Worm (Caenorhabditis elegans) whole organism, L2 larva: Measurements from ENCODE around the gene dpy-18.
A peak's percentile ranks its signal among the peaks of the same experiment; 100 is the strongest.

ENCODE experiments used
- C34F6.9 ChIP-seq: fragments of 150-350 bp; optimal IDR thresholded peaks from 2 replicates; lab custom pipeline; 2014; ENCODE audit warnings: missing biosample characterization, missing genetic modification characterization
- F13H6.1 ChIP-seq: sonication (generic microtip); optimal IDR thresholded peaks from 2 replicates; lab custom pipeline; 2016; ENCODE audit warnings: missing genetic modification characterization, missing compliant biosample characterization
- R02D3.7 ChIP-seq: fragments of 150-350 bp; optimal IDR thresholded peaks from 2 replicates; lab custom pipeline; 2014; ENCODE audit warnings: missing biosample characterization, missing genetic modification characterization
- Y55F3AM.14 ChIP-seq: fragments of 200-800 bp; sonication (Bioruptor generic); optimal IDR thresholded peaks from 2 replicates; lab custom pipeline; 2018; ENCODE audit warnings: mild to moderate bottlenecking, missing genetic modification characterization, missing compliant biosample characterization
- ZK546.5 ChIP-seq: sonication (generic microtip); optimal IDR thresholded peaks from 2 replicates; lab custom pipeline; 2017; ENCODE audit warnings: missing biosample characterization, missing genetic modification characterization
- alr-1 ChIP-seq: fragments of 150-350 bp; optimal IDR thresholded peaks from 2 replicates; lab custom pipeline; 2014; ENCODE audit warnings: missing biosample characterization, missing genetic modification characterization
- aly-2 ChIP-seq: fragments of 150-350 bp; optimal IDR thresholded peaks from 2 replicates; lab custom pipeline; 2014; ENCODE audit warnings: missing biosample characterization, missing genetic modification characterization
- ceh-82 ChIP-seq: fragments of 150-350 bp; optimal IDR thresholded peaks from 2 replicates; lab custom pipeline; 2014; ENCODE audit warnings: missing biosample characterization, missing genetic modification characterization
- crh-2 ChIP-seq: sonication (generic microtip); optimal IDR thresholded peaks from 2 replicates; lab custom pipeline; 2017; ENCODE audit warnings: missing biosample characterization, missing genetic modification characterization
- dmd-4 ChIP-seq: sonication (generic microtip); optimal IDR thresholded peaks from 2 replicates; lab custom pipeline; 2017; ENCODE audit warnings: missing biosample characterization, missing genetic modification characterization
- elt-1 ChIP-seq: fragments of 150-350 bp; optimal IDR thresholded peaks from 2 replicates; lab custom pipeline; 2014; ENCODE audit warnings: missing biosample characterization, missing genetic modification characterization
- elt-3 ChIP-seq: sonication (generic microtip); optimal IDR thresholded peaks from 2 replicates; lab custom pipeline; 2017; ENCODE audit warnings: missing biosample characterization, missing genetic modification characterization
- fos-1 ChIP-seq: fragments of 150-350 bp; optimal IDR thresholded peaks from 2 replicates; lab custom pipeline; 2014; ENCODE audit warnings: missing biosample characterization, missing genetic modification characterization
- gmeb-1 ChIP-seq: fragments of 150-350 bp; optimal IDR thresholded peaks from 2 replicates; lab custom pipeline; 2014; ENCODE audit warnings: missing biosample characterization, missing genetic modification characterization
- lin-13 ChIP-seq: fragments of 150-350 bp; optimal IDR thresholded peaks from 2 replicates; lab custom pipeline; 2014; ENCODE audit warnings: missing biosample characterization, missing genetic modification reagents, missing genetic modification characterization
- lsy-2 ChIP-seq, 2 experiments: fragments of 150-350 bp in 1 of 2; sonication (generic microtip) in 1 of 2; optimal IDR thresholded peaks; 2 replicates each; lab custom pipeline; 2014 to 2017; ENCODE audit warnings: missing biosample characterization in 2 of 2, missing genetic modification characterization in 2 of 2
- mab-5 ChIP-seq: fragments of 150-350 bp; optimal IDR thresholded peaks from 2 replicates; lab custom pipeline; 2014; ENCODE audit warnings: missing biosample characterization, missing genetic modification characterization
- mdl-1 ChIP-seq, 2 experiments: fragments of 150-350 bp in 1 of 2; sonication (generic microtip) in 1 of 2; optimal IDR thresholded peaks; 2 replicates each; lab custom pipeline; 2017; ENCODE audit warnings: missing biosample characterization in 2 of 2, missing genetic modification characterization in 2 of 2
- nhr-11 ChIP-seq: fragments of 150-350 bp; optimal IDR thresholded peaks from 2 replicates; lab custom pipeline; 2014; ENCODE audit warnings: missing biosample characterization, missing genetic modification characterization
- nhr-129 ChIP-seq: fragments of 150-350 bp; optimal IDR thresholded peaks from 2 replicates; lab custom pipeline; 2014; ENCODE audit warnings: missing biosample characterization, missing genetic modification characterization
- nhr-21 ChIP-seq: fragments of 150-350 bp; optimal IDR thresholded peaks from 2 replicates; lab custom pipeline; 2014; ENCODE audit warnings: missing biosample characterization, missing genetic modification characterization
- nhr-23 ChIP-seq: fragments of 150-350 bp; optimal IDR thresholded peaks from 2 replicates; lab custom pipeline; 2014; ENCODE audit warnings: missing biosample characterization, missing genetic modification reagents, missing genetic modification characterization
- nhr-6 ChIP-seq: fragments of 150-350 bp; optimal IDR thresholded peaks from 2 replicates; lab custom pipeline; 2014; ENCODE audit warnings: missing biosample characterization, missing genetic modification characterization
- nhr-77 ChIP-seq: fragments of 150-350 bp; optimal IDR thresholded peaks from 2 replicates; lab custom pipeline; 2014; ENCODE audit warnings: missing biosample characterization, missing genetic modification characterization
- peb-1 ChIP-seq: fragments of 150-350 bp; optimal IDR thresholded peaks from 2 replicates; lab custom pipeline; 2014; ENCODE audit warnings: missing biosample characterization, missing genetic modification characterization
- sem-4 ChIP-seq: fragments of 150-350 bp; optimal IDR thresholded peaks from 2 replicates; lab custom pipeline; 2014; ENCODE audit warnings: missing biosample characterization, missing genetic modification reagents, missing genetic modification characterization
- sma-3 ChIP-seq: sonication (generic microtip); optimal IDR thresholded peaks from 2 replicates; lab custom pipeline; 2016; ENCODE audit warnings: missing genetic modification reagents, missing genetic modification characterization, missing compliant biosample characterization
- sma-9 ChIP-seq, 2 experiments: fragments of 150-350 bp in 1 of 2; sonication (generic microtip) in 1 of 2; optimal IDR thresholded peaks; 2 replicates each; lab custom pipeline; 2014 to 2016; ENCODE audit warnings: missing genetic modification characterization in 2 of 2, mild to moderate bottlenecking in 1 of 2, missing biosample characterization in 1 of 2, missing compliant biosample characterization in 1 of 2, missing genetic modification reagents in 1 of 2, moderate library complexity in 1 of 2
- snpc-4 ChIP-seq: fragments of 150-350 bp; optimal IDR thresholded peaks from 2 replicates; lab custom pipeline; 2014; ENCODE audit warnings: missing biosample characterization, missing genetic modification characterization
- unc-55 ChIP-seq: fragments of 150-350 bp; sonication (generic microtip); optimal IDR thresholded peaks from 3 replicates; lab custom pipeline; 2014; ENCODE audit warnings: missing biosample characterization, missing genetic modification reagents, missing genetic modification characterization
- unc-62 ChIP-seq: fragments of 150-350 bp; optimal IDR thresholded peaks from 2 replicates; lab custom pipeline; 2014; ENCODE audit warnings: missing biosample characterization, missing genetic modification reagents, missing genetic modification characterization
- zag-1 ChIP-seq: fragments of 150-350 bp; optimal IDR thresholded peaks from 2 replicates; lab custom pipeline; 2014; ENCODE audit warnings: missing biosample characterization, missing genetic modification characterization
- ztf-1 ChIP-seq: fragments of 200-800 bp; sonication (Bioruptor generic); conservative IDR thresholded peaks from 2 replicates; pipeline ENCODE4 v1.3.6; 2022; ENCODE audit warnings: missing genetic modification characterization, missing compliant biosample characterization

The dpy-18 gene

DNA sequence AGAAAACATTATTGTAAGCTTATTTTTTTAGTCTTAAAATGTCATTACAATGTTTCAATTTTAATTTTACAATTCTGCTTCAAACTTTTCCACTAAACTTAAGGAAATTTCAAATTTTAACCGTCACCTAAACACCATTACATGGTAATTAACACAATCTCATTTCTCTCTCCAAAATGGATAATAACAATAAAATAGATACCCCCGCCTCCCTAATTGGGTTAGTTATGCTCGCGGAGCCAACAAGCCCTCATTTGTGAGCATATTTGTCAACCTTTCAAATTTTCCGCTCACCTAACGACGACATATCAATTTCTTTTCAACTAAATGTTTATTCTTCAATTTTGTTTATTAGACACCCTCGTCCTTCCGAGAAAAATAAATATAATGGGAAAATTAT lies 19.5 kb downstream of the dpy-18 start:
- no peak for TF ChIP-seq unc-62
- TF ChIP-seq R02D3.7 (tag; lab: Kevin White, UChicago): no peak
- TF ChIP-seq snpc-4 (tag; lab: Kevin White, UChicago): no peak
- TF ChIP-seq sma-3 (GFP tag; lab: Kevin White, UChicago): no peak
- no peak for TF ChIP-seq lin-13
- TF ChIP-seq Y55F3AM.14 (GFP tag; lab: Kevin White, UChicago): no peak
- TF ChIP-seq dmd-4 (tag; lab: Kevin White, UChicago): no peak
- TF ChIP-seq aly-2 (tag; lab: Kevin White, UChicago): no peak
- no peak for TF ChIP-seq ZK546.5 (tag; lab: Kevin White, UChicago)
- no peak for TF ChIP-seq nhr-11 (tag; lab: Kevin White, UChicago)
- no peak for TF ChIP-seq nhr-77
- no peak for TF ChIP-seq sem-4 (tag; lab: Kevin White, UChicago)
- TF ChIP-seq ceh-82 (tag; lab: Kevin White, UChicago): no peak
- TF ChIP-seq nhr-23 (tag; lab: Kevin White, UChicago): no peak
- no peak for TF ChIP-seq elt-1 (tag; lab: Kevin White, UChicago)
- no peak for TF ChIP-seq sma-9 (GFP tag; optimal IDR thresholded peaks at IDR 0.05; lab: Kevin White, UChicago)
- TF ChIP-seq sma-9 (tag; optimal IDR thresholded peaks at IDR 0.05; lab: Kevin White, UChicago): no peak
- no peak for TF ChIP-seq elt-3 (tag; lab: Kevin White, UChicago)
- TF ChIP-seq ztf-1: no peak

DNA sequence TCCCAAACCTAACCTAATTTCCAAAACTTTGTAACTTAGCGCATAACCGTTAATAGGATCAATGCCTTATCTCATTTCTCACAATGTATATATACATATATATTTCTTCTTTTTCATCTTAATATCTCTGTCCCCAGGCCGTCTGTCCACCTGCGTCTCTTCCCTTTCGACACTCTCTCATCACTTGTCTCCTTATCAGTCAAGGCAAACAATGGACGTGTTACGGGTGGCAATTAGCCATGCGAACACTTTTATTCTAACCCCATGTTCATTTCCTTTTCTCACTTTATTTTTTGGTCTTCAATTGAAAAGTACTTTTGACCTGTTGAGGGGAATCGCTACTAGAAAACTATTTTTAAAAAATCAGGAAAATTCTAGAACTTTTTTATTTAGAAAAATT lies 20.4 kb downstream of the dpy-18 start:
- TF ChIP-seq nhr-21 (tag; lab: Kevin White, UChicago): no peak
- peak; percentile 30 for TF ChIP-seq crh-2
- peak; percentile 30 for TF ChIP-seq gmeb-1
- peak; percentile 24 for TF ChIP-seq fos-1
- TF ChIP-seq sma-9 (GFP tag; optimal IDR thresholded peaks at IDR 0.05; lab: Kevin White, UChicago): peak; percentile 13
- no peak for TF ChIP-seq sma-9 (tag; optimal IDR thresholded peaks at IDR 0.05; lab: Kevin White, UChicago)
- peak; percentile 3 for TF ChIP-seq F13H6.1 (tag; lab: Kevin White, UChicago)
- no peak for TF ChIP-seq nhr-77

DNA sequence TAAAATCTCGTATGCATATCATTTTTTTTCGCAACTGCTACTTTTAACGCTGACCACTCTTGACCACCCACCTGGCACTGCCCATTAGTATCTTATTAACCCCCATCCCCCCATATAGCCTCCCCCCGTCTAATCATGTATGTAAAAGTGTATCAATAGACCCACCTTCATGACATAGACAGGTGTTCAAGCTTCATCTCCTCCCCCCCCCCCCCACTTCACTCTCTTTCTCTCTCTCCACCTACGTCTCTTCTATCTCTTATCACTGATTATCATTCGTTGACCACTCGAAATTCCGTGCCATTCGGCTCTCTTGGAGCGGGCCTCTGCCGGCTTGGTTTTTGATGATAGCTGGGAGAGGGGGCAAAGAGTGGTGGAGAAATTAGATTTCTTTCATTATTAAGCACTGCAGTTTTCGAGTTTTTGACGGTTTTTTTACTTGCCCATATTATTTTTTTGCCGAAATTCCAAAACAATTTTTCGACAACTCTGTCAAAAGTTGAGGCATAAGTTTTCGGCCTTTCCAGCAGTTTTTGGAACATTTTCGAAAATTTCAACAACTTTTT lies 21.9 kb downstream of the dpy-18 start:
- no peak for TF ChIP-seq sem-4 (tag; lab: Kevin White, UChicago)
- no peak for TF ChIP-seq nhr-23 (tag; lab: Kevin White, UChicago)
- no peak for TF ChIP-seq mdl-1 (tag; optimal IDR thresholded peaks at IDR 0.05; lab: Kevin White, UChicago)
- no peak for TF ChIP-seq nhr-77
- TF ChIP-seq sma-9 (GFP tag; optimal IDR thresholded peaks at IDR 0.05; lab: Kevin White, UChicago): no peak
- no peak for TF ChIP-seq sma-9 (tag; optimal IDR thresholded peaks at IDR 0.05; lab: Kevin White, UChicago)
- no peak for TF ChIP-seq aly-2 (tag; lab: Kevin White, UChicago)
- no peak for TF ChIP-seq alr-1 (tag; lab: Kevin White, UChicago)
- TF ChIP-seq fos-1: no peak
- TF ChIP-seq Y55F3AM.14 (GFP tag; lab: Kevin White, UChicago): no peak
- no peak for TF ChIP-seq peb-1 (tag; lab: Kevin White, UChicago)
- TF ChIP-seq zag-1 (tag; lab: Kevin White, UChicago): no peak
- no peak for TF ChIP-seq elt-1 (tag; lab: Kevin White, UChicago)
- TF ChIP-seq elt-3 (tag; lab: Kevin White, UChicago): no peak
- no peak for TF ChIP-seq unc-55
- no peak for TF ChIP-seq R02D3.7 (tag; lab: Kevin White, UChicago)
- no peak for TF ChIP-seq lsy-2 (tag; optimal IDR thresholded peaks at IDR 0.05; lab: Kevin White, UChicago)
- TF ChIP-seq lin-13: no peak
- no peak for TF ChIP-seq sma-3 (GFP tag; lab: Kevin White, UChicago)
- no peak for TF ChIP-seq nhr-11 (tag; lab: Kevin White, UChicago)

DNA sequence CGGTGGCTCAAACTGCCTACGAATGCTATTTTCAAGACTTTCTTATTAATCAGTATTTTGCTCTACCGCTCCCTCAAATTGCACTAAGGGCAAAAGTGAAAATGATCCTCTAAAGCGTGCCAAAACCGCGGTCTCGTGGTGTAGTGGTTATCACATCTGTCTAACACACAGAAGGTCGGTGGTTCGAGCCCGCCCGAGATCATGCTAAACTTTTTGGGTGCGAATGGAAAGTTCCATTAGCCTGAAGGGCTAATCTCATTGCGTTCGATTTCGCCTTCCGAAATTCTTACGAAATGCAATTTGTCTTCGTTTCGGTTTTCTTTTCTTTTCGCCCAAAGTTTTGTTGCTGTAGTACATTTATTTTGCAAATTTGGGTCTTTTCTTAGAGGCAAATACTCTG lies 24.3 kb downstream of the dpy-18 start:
- TF ChIP-seq mab-5 (tag; lab: Kevin White, UChicago): no peak
- peak; percentile 25 for TF ChIP-seq fos-1
- TF ChIP-seq lsy-2 (tag; optimal IDR thresholded peaks at IDR 0.05; lab: Kevin White, UChicago): peak in 1 of 2 experiments; percentile 22
- peak; percentile 42 for TF ChIP-seq C34F6.9 (tag; lab: Kevin White, UChicago)
- peak; percentile 33 for TF ChIP-seq sem-4 (tag; lab: Kevin White, UChicago)
- TF ChIP-seq nhr-6 (tag; lab: Kevin White, UChicago): no peak
- TF ChIP-seq sma-9 (GFP tag; optimal IDR thresholded peaks at IDR 0.05; lab: Kevin White, UChicago): peak; percentile 7
- no peak for TF ChIP-seq sma-9 (tag; optimal IDR thresholded peaks at IDR 0.05; lab: Kevin White, UChicago)
- TF ChIP-seq nhr-129 (tag; lab: Kevin White, UChicago): peak; percentile 63
- peak; percentile 28 for TF ChIP-seq crh-2
